Fruit fly (Drosophila melanogaster): ENCODE measurements around the gene pths.
A peak's percentile ranks its signal among the peaks of the same experiment; 100 is the strongest.

Gene pths

DNA sequence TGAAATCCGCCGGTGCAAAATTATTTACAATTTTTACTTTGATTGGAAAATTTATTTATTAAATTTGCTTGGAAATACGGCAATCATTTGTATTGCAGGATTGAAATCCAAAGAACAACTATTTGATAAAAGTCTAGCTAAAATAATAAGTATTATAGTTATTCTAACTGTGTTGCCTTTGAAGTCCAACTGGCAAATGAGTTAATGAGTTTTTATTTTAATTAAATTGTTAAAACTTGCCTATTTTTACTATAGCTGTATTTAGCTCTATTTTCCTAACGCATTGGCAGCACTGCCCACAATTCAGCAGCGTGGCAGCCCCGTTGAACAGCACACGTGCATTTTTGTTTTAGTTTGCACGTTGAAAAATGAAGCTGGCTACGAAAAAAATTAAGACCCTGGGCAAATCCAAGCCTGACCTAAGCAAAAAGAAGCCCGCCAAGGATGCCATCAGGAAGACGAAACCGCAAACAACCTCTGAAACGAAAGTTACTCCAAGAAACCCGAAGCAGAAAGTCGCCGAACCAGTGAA is 20.3 kb downstream of the pths start, which contains the start of gene Noc2 (continued):
- TF ChIP-seq ci (GFP tag; IDR thresholded peaks at IDR 0.05), result 0 out of 3 replicates have a peak, but pooled peaks have one; percentile 40
- TF ChIP-seq ewg (GFP tag; optimal IDR thresholded peaks at IDR 0.05), result peak; percentile 21
- TF ChIP-seq twi (tag; optimal IDR thresholded peaks at IDR 0.05), result peak; percentile 2
- no peak for TF ChIP-seq hth (optimal IDR thresholded peaks at IDR 0.05)
- no peak for TF ChIP-seq Dip2 (GFP tag; IDR thresholded peaks at IDR 0.05)
- peak; percentile 50 for TF ChIP-seq Dref (GFP tag; IDR thresholded peaks at IDR 0.05)
- TF ChIP-seq CG10565 (GFP tag; optimal IDR thresholded peaks at IDR 0.05), result no peak
- no peak for TF ChIP-seq nau (GFP tag; optimal IDR thresholded peaks at IDR 0.05)
- TF ChIP-seq CG18599 (GFP tag; optimal IDR thresholded peaks at IDR 0.05), result peak; percentile 54
- TF ChIP-seq CG9215 (GFP tag; IDR thresholded peaks at IDR 0.05), result peak; percentile 36; the same call in 1 of the 2 replicates
- TF ChIP-seq lmd (GFP tag; IDR thresholded peaks at IDR 0.05), result peak; percentile 63
- no peak for TF ChIP-seq Bteb2 (GFP tag; optimal IDR thresholded peaks at IDR 0.05)
- no peak for TF ChIP-seq Six4 (GFP tag; optimal IDR thresholded peaks at IDR 0.05)
- no peak for TF ChIP-seq otp (GFP tag; IDR thresholded peaks at IDR 0.05)
- TF ChIP-seq sd (tag; optimal IDR thresholded peaks at IDR 0.05), result no peak
- no peak for TF ChIP-seq kni (GFP tag; optimal IDR thresholded peaks at IDR 0.05)
- peak; percentile 58 for TF ChIP-seq dysf (GFP tag; IDR thresholded peaks at IDR 0.05)
- TF ChIP-seq CG3281 (GFP tag; optimal IDR thresholded peaks at IDR 0.05), result peak; percentile 58
- TF ChIP-seq CG7372 (GFP tag; IDR thresholded peaks at IDR 0.05), result peak; percentile 33; the same call in 1 of the 2 replicates
- TF ChIP-seq pros (GFP tag; optimal IDR thresholded peaks at IDR 0.05), result no peak
- peak; percentile 34 to 42 for TF ChIP-seq dpn (GFP tag; optimal IDR thresholded peaks at IDR 0.05)
- TF ChIP-seq btn (GFP tag; optimal IDR thresholded peaks at IDR 0.05), result no peak
- peak; percentile 20; the same call in 1 of the 2 replicates for TF ChIP-seq vvl (GFP tag; IDR thresholded peaks at IDR 0.05)
- peak; percentile 50 for TF ChIP-seq tin (GFP tag; optimal IDR thresholded peaks at IDR 0.05)
- TF ChIP-seq CG17802 (tag; optimal IDR thresholded peaks at IDR 0.05), result peak; percentile 27
- TF ChIP-seq CG10267 (tag; optimal IDR thresholded peaks at IDR 0.05), result peak; percentile 37
- TF ChIP-seq zfh2 (GFP tag; optimal IDR thresholded peaks at IDR 0.05), result peak; percentile 48
- TF ChIP-seq gcm (GFP tag; optimal IDR thresholded peaks at IDR 0.05), result no peak
- TF ChIP-seq CG11456 (GFP tag; IDR thresholded peaks at IDR 0.05), result peak; percentile 72; the same call in 1 of the 3 replicates
- TF ChIP-seq CG14710 (tag; optimal IDR thresholded peaks at IDR 0.05), result peak; percentile 54
- no peak for TF ChIP-seq D19B (GFP tag; optimal IDR thresholded peaks at IDR 0.05)
- TF ChIP-seq luna (GFP tag; optimal IDR thresholded peaks at IDR 0.05), result no peak
- no peak for TF ChIP-seq CG12071 (GFP tag; optimal IDR thresholded peaks at IDR 0.05)
- TF ChIP-seq kah (GFP tag; optimal IDR thresholded peaks at IDR 0.05), result peak; percentile 4
- peak; percentile 64 for TF ChIP-seq CG2712 (tag; optimal IDR thresholded peaks at IDR 0.05)
- 0 out of 2 replicates have a peak, but pooled peaks have one; percentile 24 for TF ChIP-seq CG17328 (GFP tag; IDR thresholded peaks at IDR 0.05)
- no peak for TF ChIP-seq CG10321 (GFP tag; IDR thresholded peaks at IDR 0.05)
- TF ChIP-seq ttk (GFP tag; IDR thresholded peaks at IDR 0.05), result peak; percentile 16; the same call in 1 of the 2 replicates
- no peak for TF ChIP-seq GATAe (GFP tag; conservative IDR thresholded peaks at IDR 0.05)
- TF ChIP-seq CG13123 (GFP tag; optimal IDR thresholded peaks at IDR 0.05), result no peak
- peak; percentile 46; the same call in 1 of the 2 replicates for TF ChIP-seq al (GFP tag; IDR thresholded peaks at IDR 0.05)
- no peak for TF ChIP-seq PHDP (tag; optimal IDR thresholded peaks at IDR 0.05)
- TF ChIP-seq CG12659 (GFP tag; optimal IDR thresholded peaks at IDR 0.05), result no peak
- TF ChIP-seq CG3995 (GFP tag; optimal IDR thresholded peaks at IDR 0.05), result no peak
- TF ChIP-seq sug (tag; optimal IDR thresholded peaks at IDR 0.05), result peak; percentile 40
- peak; percentile 51 for TF ChIP-seq CG1603 (tag; optimal IDR thresholded peaks at IDR 0.05)
- no peak for TF ChIP-seq CG12236 (GFP tag; optimal IDR thresholded peaks at IDR 0.05)
- TF ChIP-seq CG8924 (tag; optimal IDR thresholded peaks at IDR 0.05), result peak; percentile 50
- TF ChIP-seq CG14667 (GFP tag; IDR thresholded peaks at IDR 0.05), result peak; percentile 43
- peak; percentile 46 for TF ChIP-seq HmgZ (tag; optimal IDR thresholded peaks at IDR 0.05)
- no peak for TF ChIP-seq NK7.1 (GFP tag; optimal IDR thresholded peaks at IDR 0.05)
